Fruit fly (Drosophila melanogaster) whole organism, embryonic: Measurements from ENCODE around the gene CG7275.
A peak's percentile ranks its signal among the peaks of the same experiment; 100 is the strongest.

Experiments used
- Atf-2 ChIP-seq: fragments of 200-800 bp; sonication (Bioruptor generic); optimal IDR thresholded peaks from 2 replicates; lab custom pipeline; 2016; ENCODE audit warnings: missing biosample characterization, missing genetic modification characterization
- Atf6 ChIP-seq: fragments of 200-800 bp; sonication (Bioruptor generic); IDR thresholded peaks from 2 replicates; pipeline ENCODE4 v1.3.6; 2022; ENCODE audit warnings: missing biosample characterization, missing genetic modification characterization
- CG10431 ChIP-seq: fragments of 200-800 bp; sonication (Bioruptor generic); optimal IDR thresholded peaks from 3 replicates; lab custom pipeline; 2018; ENCODE audit warnings: missing biosample characterization, mild to moderate bottlenecking, missing genetic modification characterization
- CG11398 ChIP-seq: fragments of 200-800 bp; sonication (Bioruptor generic); optimal IDR thresholded peaks from 2 replicates; lab custom pipeline; 2016; ENCODE audit warnings: missing biosample characterization, missing genetic modification characterization
- CG13424 ChIP-seq: fragments of 200-800 bp; sonication (Bioruptor generic); optimal IDR thresholded peaks from 2 replicates; lab custom pipeline; 2019; ENCODE audit warnings: missing biosample characterization, mild to moderate bottlenecking, missing genetic modification characterization, moderate library complexity
- CG13894 ChIP-seq: fragments of 200-800 bp; sonication (Bioruptor generic); optimal IDR thresholded peaks from 3 replicates; lab custom pipeline; 2018; ENCODE audit warnings: missing biosample characterization, mild to moderate bottlenecking, missing genetic modification characterization, moderate library complexity
- CG14860 ChIP-seq: fragments of 200-800 bp; sonication (Bioruptor generic); IDR thresholded peaks from 3 replicates; pipeline ENCODE4 v1.3.6; 2022; ENCODE audit warnings: missing biosample characterization, missing genetic modification characterization; ENCODE audit not compliant: partially characterized antibody
- CG15514 ChIP-seq: fragments of 200-800 bp; sonication (Bioruptor generic); optimal IDR thresholded peaks from 3 replicates; lab custom pipeline; 2017; ENCODE audit warnings: missing biosample characterization, missing genetic modification characterization, mild to moderate bottlenecking, moderate library complexity, missing genetic modification reagents
- CG15696 ChIP-seq: fragments of 200-800 bp; sonication (Bioruptor generic); optimal IDR thresholded peaks from 2 replicates; lab custom pipeline; 2019; ENCODE audit warnings: missing biosample characterization, mild to moderate bottlenecking, missing genetic modification characterization, moderate library complexity
- CG16863 ChIP-seq: fragments of 200-800 bp; sonication (Bioruptor generic); optimal IDR thresholded peaks from 3 replicates; lab custom pipeline; 2016; ENCODE audit warnings: missing biosample characterization, missing genetic modification characterization
- CG18619 ChIP-seq: fragments of 200-800 bp; sonication (Bioruptor generic); optimal IDR thresholded peaks from 3 replicates; lab custom pipeline; 2017; ENCODE audit warnings: missing biosample characterization, mild to moderate bottlenecking, missing genetic modification characterization
- CG2116 ChIP-seq: fragments of 200-800 bp; sonication (Bioruptor generic); optimal IDR thresholded peaks from 3 replicates; lab custom pipeline; 2018; ENCODE audit warnings: missing biosample characterization, mild to moderate bottlenecking, missing genetic modification characterization
- CG2129 ChIP-seq: fragments of 200-800 bp; sonication (Bioruptor generic); IDR thresholded peaks from 2 replicates; pipeline ENCODE4 v1.3.6; 2022; ENCODE audit warnings: missing biosample characterization, missing genetic modification characterization; ENCODE audit not compliant: partially characterized antibody
- CG2875 ChIP-seq: fragments of 200-800 bp; sonication (Bioruptor generic); optimal IDR thresholded peaks from 2 replicates; lab custom pipeline; 2017; ENCODE audit warnings: missing biosample characterization, mild to moderate bottlenecking, missing genetic modification characterization, missing genetic modification reagents
- CG30403 ChIP-seq: fragments of 200-800 bp; sonication (Bioruptor generic); optimal IDR thresholded peaks from 3 replicates; lab custom pipeline; 2016; ENCODE audit warnings: missing biosample characterization, missing genetic modification characterization
- CG3065 ChIP-seq: fragments of 200-800 bp; sonication (Bioruptor generic); optimal IDR thresholded peaks from 2 replicates; lab custom pipeline; 2016; ENCODE audit warnings: missing biosample characterization, missing genetic modification characterization
- CG31224 ChIP-seq: fragments of 200-800 bp; sonication (Bioruptor generic); IDR thresholded peaks from 2 replicates; pipeline ENCODE4 v1.3.6; 2022; ENCODE audit warnings: missing biosample characterization, missing genetic modification characterization
- CG31441 ChIP-seq: fragments of 200-800 bp; sonication (Bioruptor generic); IDR thresholded peaks from 2 replicates; pipeline ENCODE4 v1.3.6; 2022; ENCODE audit warnings: missing biosample characterization, missing genetic modification characterization
- CG3407 ChIP-seq: fragments of 200-800 bp; sonication (Bioruptor generic); optimal IDR thresholded peaks from 2 replicates; lab custom pipeline; 2018; ENCODE audit warnings: missing biosample characterization, mild to moderate bottlenecking, missing genetic modification characterization
- CG34224 ChIP-seq: fragments of 200-800 bp; sonication (Bioruptor generic); IDR thresholded peaks from 3 replicates; pipeline ENCODE4 v1.3.6; 2022; ENCODE audit warnings: missing biosample characterization, missing genetic modification characterization; ENCODE audit not compliant: partially characterized antibody
- CG4328 ChIP-seq: fragments of 200-800 bp; sonication (Bioruptor generic); optimal IDR thresholded peaks from 3 replicates; lab custom pipeline; 2017; ENCODE audit warnings: missing biosample characterization, missing genetic modification reagents, missing genetic modification characterization
- CG4360 ChIP-seq: fragments of 200-800 bp; sonication (Bioruptor generic); IDR thresholded peaks from 2 replicates; pipeline ENCODE4 v1.3.6; 2022; ENCODE audit warnings: missing biosample characterization, missing genetic modification characterization
- CG4854 ChIP-seq: fragments of 200-800 bp; sonication (Bioruptor generic); optimal IDR thresholded peaks from 2 replicates; lab custom pipeline; 2016; ENCODE audit warnings: missing biosample characterization, missing genetic modification characterization, inconsistent platforms
- CG5953 ChIP-seq: fragments of 200-800 bp; sonication (Bioruptor generic); IDR thresholded peaks from 2 replicates; pipeline ENCODE4 v1.3.6; 2022; ENCODE audit warnings: missing biosample characterization, missing genetic modification characterization
- CG7357 ChIP-seq: fragments of 200-800 bp; sonication (Bioruptor generic); IDR thresholded peaks from 3 replicates; pipeline ENCODE4 v1.3.6; 2022; ENCODE audit warnings: missing biosample characterization, missing genetic modification characterization
- CG7556 ChIP-seq: fragments of 200-800 bp; sonication (Bioruptor generic); optimal IDR thresholded peaks from 2 replicates; lab custom pipeline; 2017; ENCODE audit warnings: missing biosample characterization, mild to moderate bottlenecking, missing genetic modification characterization
- CG9817 ChIP-seq: fragments of 200-800 bp; sonication (Bioruptor generic); optimal IDR thresholded peaks from 2 replicates; lab custom pipeline; 2018; ENCODE audit warnings: missing biosample characterization, mild to moderate bottlenecking, missing genetic modification characterization, moderate library complexity
- Gug ChIP-seq: fragments of 200-800 bp; sonication (Bioruptor generic); IDR thresholded peaks from 4 replicates; pipeline ENCODE4 v1.3.6; 2022; ENCODE audit warnings: missing biosample characterization, missing genetic modification characterization
- Lim3 ChIP-seq: fragments of 200-800 bp; sonication (Bioruptor generic); IDR thresholded peaks from 2 replicates; pipeline ENCODE4 v1.3.6; 2022; ENCODE audit warnings: missing biosample characterization, missing genetic modification characterization
- Mad ChIP-seq: fragments of 200-800 bp; sonication (Bioruptor generic); optimal IDR thresholded peaks from 2 replicates; lab custom pipeline; 2016; ENCODE audit warnings: missing biosample characterization, missing genetic modification characterization
- PHDP ChIP-seq: fragments of 200-800 bp; sonication (Bioruptor generic); optimal IDR thresholded peaks from 3 replicates; lab custom pipeline; 2018; ENCODE audit warnings: missing biosample characterization, mild to moderate bottlenecking, missing genetic modification characterization, moderate library complexity
- Six4 ChIP-seq: fragments of 200-800 bp; sonication (Bioruptor generic); optimal IDR thresholded peaks from 2 replicates; lab custom pipeline; 2016; ENCODE audit warnings: missing biosample characterization, missing genetic modification characterization
- Sry-δ ChIP-seq: fragments of 200-800 bp; sonication (Bioruptor generic); optimal IDR thresholded peaks from 2 replicates; lab custom pipeline; 2016; ENCODE audit warnings: missing biosample characterization, missing genetic modification characterization
- cas ChIP-seq: fragments of 200-800 bp; sonication (Bioruptor generic); IDR thresholded peaks from 2 replicates; pipeline ENCODE4 v1.3.6; 2022; ENCODE audit warnings: missing biosample characterization, missing genetic modification characterization
- chn ChIP-seq: fragments of 200-800 bp; sonication (Bioruptor generic); optimal IDR thresholded peaks from 2 replicates; lab custom pipeline; 2016; ENCODE audit warnings: missing biosample characterization, missing genetic modification characterization
- dati ChIP-seq: fragments of 200-800 bp; sonication (Bioruptor generic); IDR thresholded peaks from 2 replicates; pipeline ENCODE4 v1.3.6; 2022; ENCODE audit warnings: missing biosample characterization, missing genetic modification characterization
- dimm ChIP-seq: fragments of 200-800 bp; sonication (Bioruptor generic); IDR thresholded peaks from 2 replicates; pipeline ENCODE4 v1.3.6; 2022; ENCODE audit warnings: missing biosample characterization, missing genetic modification characterization
- dmrt99B ChIP-seq: fragments of 200-800 bp; sonication (Bioruptor generic); optimal IDR thresholded peaks from 2 replicates; lab custom pipeline; 2018; ENCODE audit warnings: missing biosample characterization, mild to moderate bottlenecking, missing genetic modification characterization, moderate library complexity
- exex ChIP-seq: fragments of 200-800 bp; sonication (Bioruptor generic); optimal IDR thresholded peaks from 4 replicates; lab custom pipeline; 2018; ENCODE audit warnings: missing biosample characterization, mild to moderate bottlenecking, missing genetic modification characterization, moderate library complexity
- hbn ChIP-seq: fragments of 200-800 bp; sonication (Bioruptor generic); IDR thresholded peaks from 2 replicates; pipeline ENCODE4 v1.3.6; 2022; ENCODE audit warnings: missing biosample characterization, missing genetic modification characterization; ENCODE audit not compliant: partially characterized antibody
- lbe ChIP-seq: fragments of 200-800 bp; sonication (Bioruptor generic); optimal IDR thresholded peaks from 2 replicates; lab custom pipeline; 2016; ENCODE audit warnings: missing biosample characterization, mild to moderate bottlenecking, missing genetic modification characterization
- org-1 ChIP-seq: fragments of 200-800 bp; sonication (Bioruptor generic); optimal IDR thresholded peaks from 2 replicates; lab custom pipeline; 2017; ENCODE audit warnings: missing biosample characterization, missing genetic modification characterization
- salm ChIP-seq: fragments of 200-800 bp; sonication (Bioruptor generic); optimal IDR thresholded peaks from 2 replicates; lab custom pipeline; 2018; ENCODE audit warnings: missing biosample characterization, mild to moderate bottlenecking, missing genetic modification characterization
- sc ChIP-seq, 3 experiments: fragments of >200 bp in 2 of 3; fragments of 200-800 bp in 1 of 3; sonication (Bioruptor generic) in 1 of 3; optimal IDR thresholded peaks; 2 replicates in 2 of 3; 3 replicates in 1 of 3; lab custom pipeline; 2017; ENCODE audit warnings: mild to moderate bottlenecking in 1 of 3, missing biosample characterization in 1 of 3, missing genetic modification characterization in 1 of 3, missing genetic modification reagents in 1 of 3
- seq ChIP-seq: fragments of 200-800 bp; sonication (Bioruptor generic); IDR thresholded peaks from 2 replicates; pipeline ENCODE4 v1.3.6; 2022; ENCODE audit warnings: missing biosample characterization, missing genetic modification characterization
- slou ChIP-seq: fragments of 200-800 bp; sonication (Bioruptor generic); optimal IDR thresholded peaks from 3 replicates; lab custom pipeline; 2016; ENCODE audit warnings: missing biosample characterization, missing genetic modification characterization
- sna ChIP-seq: fragments of 200-800 bp; sonication (Bioruptor generic); IDR thresholded peaks from 2 replicates; pipeline ENCODE4 v1.3.6; 2022; ENCODE audit warnings: missing biosample characterization, missing genetic modification characterization; ENCODE audit not compliant: partially characterized antibody
- tin ChIP-seq: fragments of 200-800 bp; sonication (Bioruptor generic); optimal IDR thresholded peaks from 3 replicates; lab custom pipeline; 2016; ENCODE audit warnings: missing biosample characterization, missing genetic modification characterization
- wor ChIP-seq: fragments of 200-800 bp; sonication (Bioruptor generic); IDR thresholded peaks from 2 replicates; pipeline ENCODE4 v1.3.6; 2022; ENCODE audit warnings: missing biosample characterization, missing genetic modification characterization

Gene CG7275

dm6 chr3L:15537916-15538581, 39.3 kb downstream of the CG7275 start (continued):
- TF ChIP-seq CG2875: peak; percentile 50
- TF ChIP-seq CG10431 (GFP tag; lab: Kevin White, UChicago): peak; percentile 6
- TF ChIP-seq PHDP (tag; lab: Kevin White, UChicago): peak; percentile 81
- peak; percentile 66 for TF ChIP-seq org-1
- TF ChIP-seq CG30403: peak; percentile 81
- TF ChIP-seq CG16863: peak; percentile 47
- TF ChIP-seq Lim3 (GFP tag; lab: Robert Waterston, UW): no peak
- TF ChIP-seq slou: no peak
- TF ChIP-seq chn (GFP tag; lab: Kevin White, UChicago): peak; percentile 19
- no peak for TF ChIP-seq CG4328
- 0 out of 4 replicates have a peak, but pooled peaks have one; percentile 14 for TF ChIP-seq Gug (GFP tag; lab: Robert Waterston, UW)
- peak; percentile 71 for TF ChIP-seq CG13424 (tag; lab: Kevin White, UChicago)
- TF ChIP-seq exex: no peak
- TF ChIP-seq CG2116 (GFP tag; lab: Kevin White, UChicago): peak; percentile 14
- TF ChIP-seq salm: no peak
- peak; percentile 0 for TF ChIP-seq Six4 (GFP tag; lab: Kevin White, UChicago)
- TF ChIP-seq CG14860 (GFP tag; lab: Robert Waterston, UW): no peak
- TF ChIP-seq CG34224: no peak
- TF ChIP-seq CG13894 (tag; lab: Kevin White, UChicago): no peak
- no peak for TF ChIP-seq sc (optimal IDR thresholded peaks at IDR 0.05; lab: Kevin White, UChicago)
- peak; percentile 69 for TF ChIP-seq sc (GFP tag; optimal IDR thresholded peaks at IDR 0.05; lab: Kevin White, UChicago)
- TF ChIP-seq sna (GFP tag; lab: Robert Waterston, UW): no peak
- TF ChIP-seq CG11398 (GFP tag; lab: Kevin White, UChicago): peak; percentile 1
- 0 out of 2 replicates have a peak, but pooled peaks have one; percentile 8 for TF ChIP-seq CG4360 (GFP tag; lab: Robert Waterston, UW)
- peak; percentile 1 for TF ChIP-seq Mad
- TF ChIP-seq CG18619 (GFP tag; lab: Kevin White, UChicago): peak; percentile 66
- TF ChIP-seq CG2129 (GFP tag; lab: Robert Waterston, UW): no peak
- TF ChIP-seq Atf-2 (GFP tag; lab: Kevin White, UChicago): peak; percentile 33
- peak; percentile 14 for TF ChIP-seq CG15514 (GFP tag; lab: Kevin White, UChicago)
- no peak for TF ChIP-seq dati (GFP tag; lab: Robert Waterston, UW)
- TF ChIP-seq dmrt99B (tag; lab: Kevin White, UChicago): peak; percentile 82
- TF ChIP-seq CG3065 (GFP tag; lab: Kevin White, UChicago): no peak
- peak; percentile 55 for TF ChIP-seq CG3407 (GFP tag; lab: Kevin White, UChicago)
- no peak for TF ChIP-seq CG5953 (GFP tag; lab: Robert Waterston, UW)
- peak; percentile 9 for TF ChIP-seq Sry-δ
- peak; percentile 80 for TF ChIP-seq CG31441 (GFP tag; lab: Robert Waterston, UW)
- no peak for TF ChIP-seq hbn (GFP tag; lab: Robert Waterston, UW)
- TF ChIP-seq CG31224 (GFP tag; lab: Robert Waterston, UW): no peak
- peak; percentile 48 for TF ChIP-seq tin (GFP tag; lab: Kevin White, UChicago)
- TF ChIP-seq wor (GFP tag; lab: Robert Waterston, UW): no peak
- peak; percentile 62 for TF ChIP-seq seq (GFP tag; lab: Robert Waterston, UW)
- TF ChIP-seq CG4854 (GFP tag; lab: Kevin White, UChicago): no peak
- TF ChIP-seq cas (GFP tag; lab: Robert Waterston, UW): no peak
- no peak for TF ChIP-seq dimm (GFP tag; lab: Robert Waterston, UW)
- TF ChIP-seq CG9817 (tag; lab: Kevin White, UChicago): peak; percentile 9
- peak; percentile 47; the same call in 1 of the 3 replicates for TF ChIP-seq CG7357
- TF ChIP-seq CG7556: peak; percentile 82
- no peak; the same call in 1 of the 2 replicates for TF ChIP-seq Atf6
- peak; percentile 46 for TF ChIP-seq CG15696 (tag; lab: Kevin White, UChicago)
- TF ChIP-seq lbe (GFP tag; lab: Kevin White, UChicago): no peak
